Fruit fly (Drosophila melanogaster): Measurements from ENCODE around the gene CG9777.

Gene CG9777

DNA sequence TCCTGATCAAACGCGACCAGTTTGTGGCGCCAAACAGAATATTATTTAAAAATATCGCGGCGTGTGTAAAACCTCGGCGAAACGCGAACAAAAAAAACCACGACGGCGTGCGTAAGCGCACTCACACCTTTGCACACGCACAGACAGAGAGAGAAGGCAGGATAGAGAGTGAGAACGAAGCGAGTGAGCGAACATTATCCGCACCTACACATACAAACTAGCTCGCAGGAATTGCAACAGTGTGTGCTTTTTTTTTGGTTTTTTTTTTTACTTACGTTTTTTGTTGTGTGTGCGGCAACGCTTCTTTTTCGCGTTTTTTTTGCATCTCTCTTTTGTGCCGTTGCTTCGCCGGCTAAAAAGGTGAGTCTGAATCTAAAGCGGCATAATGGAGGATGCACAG, 32.3 kb downstream of the CG9777 start (continued):
- TF ChIP-seq Neu2 (GFP tag; optimal IDR thresholded peaks at IDR 0.05; ENCODE audit: borderline replicate concordance): no peak
- no peak for TF ChIP-seq bcd (GFP tag; optimal IDR thresholded peaks at IDR 0.05)
- TF ChIP-seq twi (tag; optimal IDR thresholded peaks at IDR 0.05): no peak
- TF ChIP-seq rib (GFP tag; IDR thresholded peaks at IDR 0.05): peak; percentile 37; the same call in 1 of the 2 replicates
- TF ChIP-seq yki (optimal IDR thresholded peaks at IDR 0.05): no peak
- TF ChIP-seq ab (GFP tag; optimal IDR thresholded peaks at IDR 0.05): no peak
- peak; percentile 100 for TF ChIP-seq nom (GFP tag; optimal IDR thresholded peaks at IDR 0.05)
- TF ChIP-seq CG17568 (GFP tag; optimal IDR thresholded peaks at IDR 0.05): no peak
- no peak for TF ChIP-seq gcm2 (GFP tag; optimal IDR thresholded peaks at IDR 0.05)
- no peak for TF ChIP-seq CG31365 (tag; optimal IDR thresholded peaks at IDR 0.05)
- TF ChIP-seq pros (GFP tag; optimal IDR thresholded peaks at IDR 0.05): no peak
- no peak for TF ChIP-seq hkb (optimal IDR thresholded peaks at IDR 0.05)
- TF ChIP-seq hkb (GFP tag; IDR thresholded peaks at IDR 0.05): no peak
- no peak for TF ChIP-seq chn (GFP tag; optimal IDR thresholded peaks at IDR 0.05)
- TF ChIP-seq row (GFP tag; IDR thresholded peaks at IDR 0.05): no peak
- TF ChIP-seq Dll (GFP tag; IDR thresholded peaks at IDR 0.05; ENCODE audit: partially characterized antibody): no peak
- no peak for TF ChIP-seq CG7271 (tag; optimal IDR thresholded peaks at IDR 0.05)
- TF ChIP-seq CG3281 (GFP tag; optimal IDR thresholded peaks at IDR 0.05): no peak
- TF ChIP-seq slp2 (GFP tag; optimal IDR thresholded peaks at IDR 0.05): no peak
- TF ChIP-seq Sry-δ (GFP tag; optimal IDR thresholded peaks at IDR 0.05): no peak
- TF ChIP-seq CG4617 (GFP tag; optimal IDR thresholded peaks at IDR 0.05; ENCODE audit: borderline replicate concordance): no peak
- no peak for TF ChIP-seq Nf-YA (GFP tag; IDR thresholded peaks at IDR 0.05)
- no peak for TF ChIP-seq CG7786 (GFP tag; optimal IDR thresholded peaks at IDR 0.05)
- no peak for TF ChIP-seq CG14667 (GFP tag; IDR thresholded peaks at IDR 0.05)
- no peak for TF ChIP-seq Atf-2 (GFP tag; optimal IDR thresholded peaks at IDR 0.05)
- no peak for TF ChIP-seq CG2712 (tag; optimal IDR thresholded peaks at IDR 0.05)
- peak in 1 of 2 experiments; percentile 98 for TF ChIP-seq bsh (GFP tag; optimal IDR thresholded peaks at IDR 0.05)
- TF ChIP-seq seq (GFP tag; IDR thresholded peaks at IDR 0.05): no peak
- peak; percentile 24; the same call in 1 of the 3 replicates for TF ChIP-seq zen2 (GFP tag; IDR thresholded peaks at IDR 0.05; ENCODE audit: partially characterized antibody)
- no peak for TF ChIP-seq Taf1 (GFP tag; IDR thresholded peaks at IDR 0.05)
- no peak for TF ChIP-seq Lim3 (GFP tag; IDR thresholded peaks at IDR 0.05)
- TF ChIP-seq CG8290 (GFP tag; optimal IDR thresholded peaks at IDR 0.05): no peak
- TF ChIP-seq CG8290 (tag; optimal IDR thresholded peaks at IDR 0.05): no peak
- TF ChIP-seq Kr (GFP tag; optimal IDR thresholded peaks at IDR 0.05): no peak
- peak; percentile 74 for TF ChIP-seq cg (GFP tag; optimal IDR thresholded peaks at IDR 0.05)
- TF ChIP-seq Optix (GFP tag; IDR thresholded peaks at IDR 0.05): no peak
- TF ChIP-seq Drgx (GFP tag; IDR thresholded peaks at IDR 0.05): peak; percentile 86
- TF ChIP-seq cas (GFP tag; IDR thresholded peaks at IDR 0.05): no peak
- TF ChIP-seq CG6813 (GFP tag; optimal IDR thresholded peaks at IDR 0.05): no peak
- TF ChIP-seq exex (tag; optimal IDR thresholded peaks at IDR 0.05): no peak
- TF ChIP-seq Aef1 (GFP tag; IDR thresholded peaks at IDR 0.05): no peak
- no peak for TF ChIP-seq TFAM (GFP tag; optimal IDR thresholded peaks at IDR 0.05)
- no peak for TF ChIP-seq Oaz (GFP tag; IDR thresholded peaks at IDR 0.05)
- TF ChIP-seq MTF-1 (GFP tag; optimal IDR thresholded peaks at IDR 0.05; ENCODE audit: borderline replicate concordance): no peak
- TF ChIP-seq CG4820 (GFP tag; optimal IDR thresholded peaks at IDR 0.05): no peak
- no peak for TF ChIP-seq CG11398 (GFP tag; optimal IDR thresholded peaks at IDR 0.05)
- peak; percentile 60 for TF ChIP-seq lbe (GFP tag; optimal IDR thresholded peaks at IDR 0.05)
- no peak for TF ChIP-seq BEAF-32 (GFP tag; optimal IDR thresholded peaks at IDR 0.05)
- no peak for TF ChIP-seq CG15269 (tag; optimal IDR thresholded peaks at IDR 0.05)
- no peak for TF ChIP-seq CG4707 (GFP tag; optimal IDR thresholded peaks at IDR 0.05)
- no peak for TF ChIP-seq CG9727 (GFP tag; optimal IDR thresholded peaks at IDR 0.05)
- TF ChIP-seq CG13123 (GFP tag; optimal IDR thresholded peaks at IDR 0.05): no peak
